Worm (Caenorhabditis elegans): Measurements from ENCODE around the gene aat-6.

aat-6 gene

DNA sequence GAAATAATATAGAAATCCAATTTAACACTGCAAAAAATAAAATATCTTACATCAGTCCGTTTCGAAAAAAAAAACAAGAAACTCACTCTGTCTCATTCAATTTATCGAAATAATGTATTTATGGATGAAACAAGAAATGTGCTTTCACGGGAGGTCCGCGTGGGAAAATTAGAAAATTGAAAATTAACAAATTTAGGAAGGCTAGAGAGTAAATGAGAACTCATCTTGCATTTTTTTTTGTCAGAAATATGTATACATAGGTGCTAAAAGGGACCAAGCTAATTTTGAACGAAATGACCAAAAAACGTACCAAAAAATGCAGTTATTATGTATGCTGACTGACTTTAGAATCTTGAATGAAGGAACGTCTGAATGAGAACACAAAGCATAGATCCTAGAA is 45.9 kb downstream of the aat-6 start, which contains the start of gene T26H10.2:
Gene T26H10.2, minus strand, starts transcription at position 101 of the 400 bp plus-strand sequence.
- TF ChIP-seq php-3 (GFP tag; IDR thresholded peaks at IDR 0.05) (no peak), mxl-2 (GFP tag; conservative IDR thresholded peaks at IDR 0.05) (no peak), snpc-1.2 (GFP tag; IDR thresholded peaks at IDR 0.05) (no peak), Y75B8A.6 (GFP tag; IDR thresholded peaks at IDR 0.05) (no peak), T26A8.4 (GFP tag; IDR thresholded peaks at IDR 0.05) (no peak), nhr-111 (GFP tag; optimal IDR thresholded peaks at IDR 0.05) (no peak), daf-12 (tag; optimal IDR thresholded peaks at IDR 0.05) (no peak), dve-1 (tag; optimal IDR thresholded peaks at IDR 0.05; ENCODE audit: insufficient read depth) (no peak), ceh-28 (tag; optimal IDR thresholded peaks at IDR 0.05) (no peak)

DNA sequence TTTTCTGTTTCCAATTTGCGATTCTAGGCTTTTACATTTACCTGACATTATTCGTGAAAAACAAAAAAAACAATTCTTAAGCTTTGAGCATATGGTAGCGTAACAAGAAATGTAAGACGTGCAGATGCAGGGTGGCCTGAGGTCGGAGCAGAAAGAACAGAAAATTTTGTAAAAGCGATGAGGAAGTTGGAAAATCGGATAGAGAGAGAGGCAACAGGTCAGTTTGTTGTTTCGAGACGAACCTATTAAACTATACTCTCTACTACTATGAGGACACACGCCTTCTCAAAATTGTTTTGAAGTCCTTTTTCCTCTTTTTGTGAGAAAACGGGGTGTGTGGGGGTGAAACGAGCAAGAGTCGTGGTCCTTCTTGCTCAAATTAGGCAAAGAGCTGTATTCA is 48.9 kb downstream of the aat-6 start, which contains the start of gene des-2:
Gene des-2, minus strand, starts transcription at position 101 of the 400 bp plus-strand sequence.
- no peak for TF ChIP-seq R02D3.7 (tag; optimal IDR thresholded peaks at IDR 0.05)
- no peak for TF ChIP-seq F10B5.3 (tag; optimal IDR thresholded peaks at IDR 0.05)
- no peak for TF ChIP-seq attf-4 (tag; optimal IDR thresholded peaks at IDR 0.05)
- TF ChIP-seq mep-1 (tag; optimal IDR thresholded peaks at IDR 0.05): no peak
- no peak for TF ChIP-seq Y5F2A.4 (GFP tag; optimal IDR thresholded peaks at IDR 0.05)
- no peak for TF ChIP-seq lim-7 (GFP tag; IDR thresholded peaks at IDR 0.05)
- TF ChIP-seq snpc-4 (tag; optimal IDR thresholded peaks at IDR 0.05): no peak
- TF ChIP-seq nhr-25 (tag; optimal IDR thresholded peaks at IDR 0.05; ENCODE audit: borderline replicate concordance, insufficient read depth): no peak
- TF ChIP-seq snpc-1.2 (GFP tag; IDR thresholded peaks at IDR 0.05): no peak
- TF ChIP-seq unc-39 (tag; optimal IDR thresholded peaks at IDR 0.05): no peak
- no peak for TF ChIP-seq dve-1 (tag; optimal IDR thresholded peaks at IDR 0.05; ENCODE audit: insufficient read depth)
- TF ChIP-seq set-16 (GFP tag; IDR thresholded peaks at IDR 0.05): no peak
- TF ChIP-seq zip-11 (GFP tag; IDR thresholded peaks at IDR 0.05): no peak
- no peak for TF ChIP-seq pha-4 (GFP tag; IDR thresholded peaks at IDR 0.05)
- TF ChIP-seq pha-4 (tag; optimal IDR thresholded peaks at IDR 0.05): no peak
- no peak for TF ChIP-seq gei-8 (GFP tag; optimal IDR thresholded peaks at IDR 0.05)
- no peak for TF ChIP-seq ztf-7 (tag; optimal IDR thresholded peaks at IDR 0.05)
